Worm (Caenorhabditis elegans): Measurements from ENCODE around the gene dpr-1.

DNA sequence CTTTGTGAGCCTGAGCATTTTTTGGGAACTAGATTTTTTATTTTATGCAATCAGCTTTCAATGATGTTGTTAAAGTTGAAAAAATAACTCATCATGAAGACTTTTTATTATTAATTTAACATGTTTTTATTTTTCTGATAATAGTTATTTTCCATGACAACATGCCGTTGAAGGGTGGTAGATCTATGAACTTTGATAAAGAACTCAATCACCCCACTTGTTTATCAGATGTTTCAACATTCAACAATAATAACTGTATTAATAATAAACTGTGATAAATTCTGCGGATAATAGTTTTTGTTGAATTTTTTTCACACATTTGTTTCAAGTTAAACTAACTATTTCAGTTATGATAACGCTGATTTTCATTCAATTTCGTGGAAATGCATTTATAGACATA is 50.5 kb downstream of the dpr-1 start:
- TF ChIP-seq ztf-29 (GFP tag; IDR thresholded peaks at IDR 0.05) = no peak
- no peak for TF ChIP-seq flt-1 (GFP tag; IDR thresholded peaks at IDR 0.05)
- no peak for TF ChIP-seq med-1 (GFP tag; optimal IDR thresholded peaks at IDR 0.05; ENCODE audit: insufficient read depth)
- TF ChIP-seq cog-1 (tag; optimal IDR thresholded peaks at IDR 0.05) = no peak
- TF ChIP-seq klf-2 (GFP tag; conservative IDR thresholded peaks at IDR 0.05) = no peak
- no peak for TF ChIP-seq ztf-23 (GFP tag; IDR thresholded peaks at IDR 0.05)
- no peak for TF ChIP-seq tab-1 (GFP tag; IDR thresholded peaks at IDR 0.05)
- TF ChIP-seq ref-1 (GFP tag; conservative IDR thresholded peaks at IDR 0.05) = no peak
- no peak for TF ChIP-seq T22C8.4 (GFP tag; IDR thresholded peaks at IDR 0.05)
